Worm (Caenorhabditis elegans) whole organism, L3 larva: ENCODE results near the gene R102.2.
A peak's percentile ranks its signal among the peaks of the same experiment; 100 is the strongest.

ENCODE experiments used
- R02D3.7 ChIP-seq: fragments of 150-350 bp; optimal IDR thresholded peaks from 2 replicates; lab custom pipeline; 2014; ENCODE audit warnings: missing biosample characterization, missing genetic modification characterization
- ZK546.5 ChIP-seq: sonication (generic microtip); optimal IDR thresholded peaks from 2 replicates; lab custom pipeline; 2017; ENCODE audit warnings: missing biosample characterization, missing genetic modification characterization
- ama-1 ChIP-seq: fragments of 150-350 bp; optimal IDR thresholded peaks from 2 replicates; lab custom pipeline; 2018
- ceh-16 ChIP-seq: sonication (generic microtip); optimal IDR thresholded peaks from 2 replicates; lab custom pipeline; 2017; ENCODE audit warnings: missing biosample characterization, missing genetic modification characterization
- daf-12 ChIP-seq: fragments of 150-350 bp; optimal IDR thresholded peaks from 2 replicates; lab custom pipeline; 2014; ENCODE audit warnings: missing biosample characterization, missing genetic modification reagents, missing genetic modification characterization
- elt-2 ChIP-seq: sonication (generic microtip); optimal IDR thresholded peaks from 2 replicates; lab custom pipeline; 2016; ENCODE audit warnings: missing genetic modification reagents, mild to moderate bottlenecking, missing genetic modification characterization, missing compliant biosample characterization
- elt-3 ChIP-seq, 3 experiments: fragments of 150-350 bp in 1 of 3; sonication (generic microtip) in 2 of 3; optimal IDR thresholded peaks; 2 replicates in 2 of 3; 4 replicates in 1 of 3; lab custom pipeline; 2014 to 2017; ENCODE audit warnings: missing biosample characterization in 3 of 3, missing genetic modification characterization in 3 of 3
- eor-1 ChIP-seq, 2 experiments: fragments of 150-350 bp; optimal IDR thresholded peaks; 2 replicates each; lab custom pipeline; 2014 to 2018; ENCODE audit warnings: missing biosample characterization in 2 of 2, missing genetic modification characterization in 2 of 2
- hmg-11 ChIP-seq: sonication (generic microtip); optimal IDR thresholded peaks from 2 replicates; lab custom pipeline; 2016; ENCODE audit warnings: missing genetic modification characterization, missing compliant biosample characterization
- lin-15B ChIP-seq: fragments of 150-350 bp; optimal IDR thresholded peaks from 2 replicates; lab custom pipeline; 2014; ENCODE audit warnings: missing biosample characterization, missing genetic modification characterization
- lin-39 ChIP-seq: fragments of 150-350 bp; optimal IDR thresholded peaks from 2 replicates; lab custom pipeline; 2018; ENCODE audit warnings: missing biosample characterization, missing genetic modification reagents, missing genetic modification characterization
- mdl-1 ChIP-seq: fragments of 150-350 bp; optimal IDR thresholded peaks from 2 replicates; lab custom pipeline; 2014; ENCODE audit warnings: missing biosample characterization, missing genetic modification characterization
- nfya-1 ChIP-seq: sonication (generic microtip); optimal IDR thresholded peaks from 2 replicates; lab custom pipeline; 2017; ENCODE audit warnings: missing genetic modification characterization, mild to moderate bottlenecking, missing compliant biosample characterization, antibody characterized with exemption, moderate library complexity; ENCODE audit not compliant: insufficient read depth
- nhr-23 ChIP-seq: fragments of 150-350 bp; optimal IDR thresholded peaks from 2 replicates; lab custom pipeline; 2014; ENCODE audit warnings: missing biosample characterization, missing genetic modification reagents, missing genetic modification characterization
- nhr-25 ChIP-seq: sonication (generic microtip); optimal IDR thresholded peaks from 2 replicates; lab custom pipeline; 2017; ENCODE audit warnings: missing biosample characterization, missing genetic modification characterization
- nhr-43 ChIP-seq: sonication (generic microtip); optimal IDR thresholded peaks from 2 replicates; lab custom pipeline; 2016; ENCODE audit warnings: mild to moderate bottlenecking, missing genetic modification characterization, missing compliant biosample characterization; ENCODE audit not compliant: poor library complexity, severe bottlenecking
- pha-4 ChIP-seq: fragments of 150-350 bp; optimal IDR thresholded peaks from 2 replicates; lab custom pipeline; 2014; ENCODE audit warnings: missing biosample characterization, missing genetic modification reagents, missing genetic modification characterization
- pqm-1 ChIP-seq: fragments of 150-350 bp; optimal IDR thresholded peaks from 2 replicates; lab custom pipeline; 2017; ENCODE audit warnings: missing biosample characterization, missing genetic modification characterization, inconsistent platforms
- skn-1 ChIP-seq: fragments of 150-350 bp; optimal IDR thresholded peaks from 2 replicates; lab custom pipeline; 2014; ENCODE audit warnings: missing biosample characterization, missing genetic modification characterization
- snpc-4 ChIP-seq: fragments of 150-350 bp; optimal IDR thresholded peaks from 2 replicates; lab custom pipeline; 2014; ENCODE audit warnings: missing biosample characterization, missing genetic modification characterization
- tbx-2 ChIP-seq: sonication (generic microtip); optimal IDR thresholded peaks from 2 replicates; lab custom pipeline; 2016; ENCODE audit warnings: mild to moderate bottlenecking, missing genetic modification characterization, missing compliant biosample characterization
- unc-39 ChIP-seq: sonication (generic microtip); optimal IDR thresholded peaks from 4 replicates; lab custom pipeline; 2017; ENCODE audit warnings: missing biosample characterization, missing genetic modification characterization

The R102.2 gene

DNA sequence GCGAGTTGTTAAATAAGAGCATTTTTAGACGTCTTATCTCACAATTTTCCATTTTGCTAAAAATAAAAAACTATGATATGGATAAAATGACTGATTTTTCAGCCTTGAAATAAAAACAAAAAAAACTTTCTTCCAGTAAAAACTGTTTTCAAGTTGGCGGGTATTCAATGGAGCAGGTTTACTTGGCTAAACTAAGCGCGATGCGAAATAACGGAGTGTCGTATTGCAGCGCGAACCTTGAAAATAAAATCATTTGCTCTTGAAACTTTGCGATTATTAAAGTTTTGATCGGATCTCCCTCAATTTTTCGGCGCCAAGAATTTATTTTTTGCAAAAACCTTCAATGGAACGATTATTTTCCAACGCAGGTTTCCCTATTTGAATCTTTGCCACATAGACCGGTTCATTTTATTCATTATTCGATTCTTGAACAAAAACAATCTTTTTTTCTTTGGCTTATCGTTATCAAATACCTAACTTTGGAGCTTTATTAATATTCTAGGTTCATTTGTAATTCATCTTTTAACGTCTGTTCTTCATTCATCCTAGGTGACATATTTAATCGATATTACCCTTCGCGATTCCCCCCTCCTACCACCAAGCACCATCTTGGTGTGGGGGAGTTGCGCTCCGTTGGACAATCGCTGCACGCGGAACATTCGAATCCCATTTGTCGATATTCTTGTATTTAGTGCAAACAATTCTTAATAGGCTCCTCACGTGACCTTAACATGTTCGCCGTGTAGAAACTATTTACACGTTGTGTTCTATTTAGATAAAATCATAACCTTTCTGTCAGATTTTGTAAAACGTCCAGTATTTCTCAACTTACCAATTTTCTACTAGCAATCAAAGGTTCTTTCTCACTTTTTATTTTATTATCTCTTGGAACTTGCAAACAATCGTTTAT lies 47.4 kb downstream of the R102.2 start, which contains the start of the genes orc-5 and cyb-1:
Gene orc-5 (minus strand): TSS at position 62 of the 910 bp plus-strand sequence.
Gene cyb-1 (plus strand): TSS at position 690 of the 910 bp plus-strand sequence.
- peak; percentile 42 for TF ChIP-seq nhr-43 (tag; lab: Kevin White, UChicago)
- peak; percentile 96 for TF ChIP-seq lin-15B (tag; lab: Kevin White, UChicago)
- TF ChIP-seq snpc-4 (tag; lab: Kevin White, UChicago) = peak; percentile 16
- no peak for TF ChIP-seq ama-1 (lab: Kevin White, UChicago)
- TF ChIP-seq ZK546.5 (tag; lab: Kevin White, UChicago) = no peak
- no peak for TF ChIP-seq ceh-16 (tag; lab: Kevin White, UChicago)
- TF ChIP-seq nfya-1 (tag; lab: Kevin White, UChicago) = peak; percentile 87
- TF ChIP-seq nhr-25 (tag; lab: Kevin White, UChicago) = peak; percentile 69
- no peak for TF ChIP-seq mdl-1 (tag; lab: Kevin White, UChicago)
- peak; percentile 20 for TF ChIP-seq R02D3.7 (tag; lab: Kevin White, UChicago)
- peak; percentile 63 for TF ChIP-seq skn-1
- no peak for TF ChIP-seq eor-1 (tag; optimal IDR thresholded peaks at IDR 0.05; lab: Kevin White, UChicago)
- TF ChIP-seq unc-39 (tag; lab: Kevin White, UChicago) = no peak
- peak; percentile 85 for TF ChIP-seq nhr-23
- TF ChIP-seq tbx-2 (tag; lab: Kevin White, UChicago) = no peak
- peak; percentile 73 for TF ChIP-seq lin-39 (tag; lab: Kevin White, UChicago)
- TF ChIP-seq pqm-1 = peak; percentile 2
- TF ChIP-seq pha-4 (tag; lab: Kevin White, UChicago) = peak; percentile 90
- TF ChIP-seq elt-2 (tag; lab: Kevin White, UChicago) = peak; percentile 11
- TF ChIP-seq hmg-11 (tag; lab: Kevin White, UChicago) = peak; percentile 46
- TF ChIP-seq daf-12 (tag; lab: Kevin White, UChicago) = no peak

DNA sequence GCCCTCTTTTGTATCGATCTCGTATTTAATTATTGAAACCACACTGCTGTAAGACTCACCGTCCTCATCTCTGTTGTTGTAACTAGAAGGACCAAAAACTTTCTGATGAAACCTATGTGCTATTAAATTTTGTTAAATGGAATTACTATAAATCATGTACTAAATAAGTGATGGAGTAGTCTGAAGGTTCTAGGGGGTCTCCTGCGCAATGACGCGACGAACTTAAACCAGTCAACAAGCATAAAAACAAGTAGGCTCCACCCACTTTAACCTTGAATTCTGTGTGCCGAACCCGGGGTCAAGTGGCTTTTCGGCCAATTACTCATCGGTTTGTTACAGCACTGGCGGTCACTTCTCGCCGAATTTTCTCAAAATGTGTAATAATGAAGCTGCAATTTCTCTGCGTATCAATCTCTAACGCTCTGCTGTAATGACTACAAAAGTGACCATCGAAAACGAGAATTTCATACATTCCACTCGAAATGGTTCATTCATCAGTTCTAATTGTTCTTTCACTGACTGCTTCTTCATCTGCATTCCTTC lies 49.7 kb downstream of the R102.2 start, which contains the start of gene grl-21:
Gene grl-21 (plus strand): TSS at position 464 of the 543 bp plus-strand sequence.
- peak; percentile 81 for TF ChIP-seq nhr-25 (tag; lab: Kevin White, UChicago)
- no peak for TF ChIP-seq elt-3 (tag; optimal IDR thresholded peaks at IDR 0.05; lab: Kevin White, UChicago)
